Fruit fly (Drosophila melanogaster) whole organism, embryonic: Measurements from ENCODE around the gene nuf.

ENCODE experiments used
- Atf-2 ChIP-seq: fragments of 200-800 bp; sonication (Bioruptor generic); optimal IDR thresholded peaks from 2 replicates; lab custom pipeline; 2016; ENCODE audit warnings: missing biosample characterization, missing genetic modification characterization
- B-H1 ChIP-seq: fragments of 200-800 bp; sonication (Bioruptor generic); IDR thresholded peaks from 3 replicates; pipeline ENCODE4 v1.3.6; 2022; ENCODE audit warnings: missing biosample characterization, missing genetic modification characterization
- B-H2 ChIP-seq: fragments of 200-800 bp; sonication (Bioruptor generic); optimal IDR thresholded peaks from 2 replicates; lab custom pipeline; 2018; ENCODE audit warnings: missing biosample characterization, mild to moderate bottlenecking, missing genetic modification characterization
- CG10147 ChIP-seq: fragments of 200-800 bp; sonication (Bioruptor generic); optimal IDR thresholded peaks from 2 replicates; lab custom pipeline; 2019; ENCODE audit warnings: missing biosample characterization, mild to moderate bottlenecking, missing genetic modification characterization, moderate library complexity
- CG11398 ChIP-seq: fragments of 200-800 bp; sonication (Bioruptor generic); optimal IDR thresholded peaks from 2 replicates; lab custom pipeline; 2016; ENCODE audit warnings: missing biosample characterization, missing genetic modification characterization
- CG12071 ChIP-seq: fragments of 200-800 bp; sonication (Bioruptor generic); optimal IDR thresholded peaks from 3 replicates; lab custom pipeline; 2018; ENCODE audit warnings: missing biosample characterization, mild to moderate bottlenecking, missing genetic modification characterization
- CG12219 ChIP-seq: fragments of 200-800 bp; sonication (Bioruptor generic); optimal IDR thresholded peaks from 3 replicates; lab custom pipeline; 2018; ENCODE audit warnings: missing biosample characterization, mild to moderate bottlenecking, missing genetic modification characterization
- CG13296 ChIP-seq: fragments of 200-800 bp; sonication (Bioruptor generic); optimal IDR thresholded peaks from 3 replicates; lab custom pipeline; 2018; ENCODE audit warnings: missing biosample characterization, mild to moderate bottlenecking, missing genetic modification characterization
- CG15073 ChIP-seq: fragments of 200-800 bp; sonication (Bioruptor generic); optimal IDR thresholded peaks from 2 replicates; lab custom pipeline; 2016; ENCODE audit warnings: missing biosample characterization, missing genetic modification characterization
- CG15514 ChIP-seq: fragments of 200-800 bp; sonication (Bioruptor generic); optimal IDR thresholded peaks from 3 replicates; lab custom pipeline; 2017; ENCODE audit warnings: missing biosample characterization, missing genetic modification characterization, mild to moderate bottlenecking, moderate library complexity, missing genetic modification reagents
- CG17568 ChIP-seq: fragments of 200-800 bp; sonication (Bioruptor generic); optimal IDR thresholded peaks from 2 replicates; lab custom pipeline; 2018; ENCODE audit warnings: missing biosample characterization, mild to moderate bottlenecking, missing genetic modification characterization, moderate library complexity
- CG17802 ChIP-seq: fragments of 200-800 bp; sonication (Bioruptor generic); optimal IDR thresholded peaks from 2 replicates; lab custom pipeline; 2018; ENCODE audit warnings: missing biosample characterization, mild to moderate bottlenecking, missing genetic modification characterization, moderate library complexity
- CG18599 ChIP-seq: fragments of 200-800 bp; sonication (Bioruptor generic); optimal IDR thresholded peaks from 3 replicates; lab custom pipeline; 2017; ENCODE audit warnings: missing biosample characterization, missing genetic modification characterization, mild to moderate bottlenecking, moderate library complexity, missing genetic modification reagents
- CG2678 ChIP-seq: fragments of 200-800 bp; sonication (Bioruptor generic); optimal IDR thresholded peaks from 3 replicates; lab custom pipeline; 2019; ENCODE audit warnings: missing biosample characterization, mild to moderate bottlenecking, missing genetic modification characterization, moderate library complexity
- CG3163 ChIP-seq: fragments of 200-800 bp; sonication (Bioruptor generic); optimal IDR thresholded peaks from 3 replicates; lab custom pipeline; 2016; ENCODE audit warnings: missing biosample characterization, missing genetic modification characterization
- CG34422 ChIP-seq: fragments of 200-800 bp; sonication (Bioruptor generic); IDR thresholded peaks from 3 replicates; pipeline ENCODE4 v1.3.6; 2022; ENCODE audit warnings: missing biosample characterization, missing genetic modification characterization
- CG4820 ChIP-seq: fragments of 200-800 bp; sonication (Bioruptor generic); optimal IDR thresholded peaks from 3 replicates; lab custom pipeline; 2016; ENCODE audit warnings: missing biosample characterization, missing genetic modification characterization
- CG7372 ChIP-seq: fragments of 200-800 bp; sonication (Bioruptor generic); IDR thresholded peaks from 2 replicates; pipeline ENCODE4 v1.3.6; 2022; ENCODE audit warnings: missing biosample characterization, missing genetic modification characterization
- CG7556 ChIP-seq: fragments of 200-800 bp; sonication (Bioruptor generic); optimal IDR thresholded peaks from 2 replicates; lab custom pipeline; 2017; ENCODE audit warnings: missing biosample characterization, mild to moderate bottlenecking, missing genetic modification characterization
- CG9215 ChIP-seq: fragments of 200-800 bp; sonication (Bioruptor generic); IDR thresholded peaks from 2 replicates; pipeline ENCODE4 v1.3.6; 2022; ENCODE audit warnings: missing biosample characterization, missing genetic modification characterization
- CG9727 ChIP-seq: fragments of 200-800 bp; sonication (Bioruptor generic); optimal IDR thresholded peaks from 3 replicates; lab custom pipeline; 2017; ENCODE audit warnings: missing biosample characterization, mild to moderate bottlenecking, missing genetic modification characterization
- CHES-1-like ChIP-seq: fragments of 200-800 bp; sonication (Bioruptor generic); optimal IDR thresholded peaks from 2 replicates; lab custom pipeline; 2016; ENCODE audit warnings: missing biosample characterization, missing genetic modification characterization
- CkIIα-i1 ChIP-seq: fragments of 200-800 bp; sonication (Bioruptor generic); IDR thresholded peaks from 2 replicates; pipeline ENCODE4 v1.3.6; 2022; ENCODE audit warnings: missing biosample characterization, missing genetic modification characterization
- Deaf1 ChIP-seq: fragments of 200-800 bp; optimal IDR thresholded peaks from 3 replicates; lab custom pipeline; 2019; ENCODE audit warnings: missing biosample characterization, mild to moderate bottlenecking, missing genetic modification characterization, moderate library complexity
- Dfd ChIP-seq, 2 experiments: fragments of >200 bp; optimal IDR thresholded peaks; 2 replicates each; lab custom pipeline; 2017; ENCODE audit warnings: missing biosample characterization in 2 of 2, missing genetic modification characterization in 2 of 2
- Dip2 ChIP-seq: fragments of 200-800 bp; sonication (Bioruptor generic); IDR thresholded peaks from 2 replicates; pipeline ENCODE4 v1.3.6; 2022; ENCODE audit warnings: missing biosample characterization, missing genetic modification characterization
- Eip74EF ChIP-seq, 2 experiments: fragments of 200-800 bp in 1 of 2; fragments of >200 bp in 1 of 2; sonication (Bioruptor generic) in 1 of 2; optimal IDR thresholded peaks; 2 replicates each; lab custom pipeline; 2017 to 2019; ENCODE audit warnings: missing biosample characterization in 2 of 2, missing genetic modification characterization in 2 of 2, mild to moderate bottlenecking in 1 of 2, moderate library complexity in 1 of 2
- HLH54F ChIP-seq: fragments of 200-800 bp; sonication (Bioruptor generic); optimal IDR thresholded peaks from 3 replicates; lab custom pipeline; 2016; ENCODE audit warnings: missing biosample characterization, missing genetic modification characterization
- MBD-R2 ChIP-seq: fragments of 200-800 bp; sonication (Bioruptor generic); IDR thresholded peaks from 2 replicates; pipeline ENCODE4 v1.3.6; 2022; ENCODE audit warnings: missing biosample characterization, missing genetic modification characterization
- MESR4 ChIP-seq: fragments of 200-800 bp; sonication (Bioruptor generic); optimal IDR thresholded peaks from 2 replicates; lab custom pipeline; 2018; ENCODE audit warnings: missing biosample characterization, mild to moderate bottlenecking, missing genetic modification characterization, moderate library complexity
- Mad ChIP-seq: fragments of 200-800 bp; sonication (Bioruptor generic); optimal IDR thresholded peaks from 2 replicates; lab custom pipeline; 2016; ENCODE audit warnings: missing biosample characterization, missing genetic modification characterization
- Myb ChIP-seq: fragments of 200-800 bp; sonication (Bioruptor generic); optimal IDR thresholded peaks from 2 replicates; lab custom pipeline; 2016; ENCODE audit warnings: missing biosample characterization, missing genetic modification characterization
- NK7.1 ChIP-seq: fragments of 200-800 bp; sonication (Bioruptor generic); optimal IDR thresholded peaks from 3 replicates; lab custom pipeline; 2016; ENCODE audit warnings: missing biosample characterization, missing genetic modification characterization
- Oaz ChIP-seq: fragments of 200-800 bp; sonication (Bioruptor generic); IDR thresholded peaks from 2 replicates; pipeline ENCODE4 v1.3.6; 2022; ENCODE audit warnings: missing biosample characterization, missing genetic modification characterization
- Rx ChIP-seq: fragments of 200-800 bp; sonication (Bioruptor generic); IDR thresholded peaks from 2 replicates; pipeline ENCODE4 v1.3.6; 2022; ENCODE audit warnings: missing biosample characterization, missing genetic modification characterization
- Taf1 ChIP-seq: fragments of 200-800 bp; sonication (Bioruptor generic); IDR thresholded peaks from 2 replicates; pipeline ENCODE4 v1.3.6; 2022; ENCODE audit warnings: missing biosample characterization, missing genetic modification characterization
- ab ChIP-seq: fragments of 200-800 bp; sonication (Bioruptor generic); optimal IDR thresholded peaks from 2 replicates; lab custom pipeline; 2016; ENCODE audit warnings: missing biosample characterization, missing genetic modification characterization
- bowl ChIP-seq: fragments of 200-800 bp; sonication (Bioruptor generic); IDR thresholded peaks from 2 replicates; pipeline ENCODE4 v1.3.6; 2022; ENCODE audit warnings: missing biosample characterization, missing genetic modification characterization
- dmrt11E ChIP-seq: fragments of 200-800 bp; sonication (Bioruptor generic); optimal IDR thresholded peaks from 3 replicates; lab custom pipeline; 2018; ENCODE audit warnings: missing biosample characterization, mild to moderate bottlenecking, missing genetic modification characterization, moderate library complexity
- ewg ChIP-seq: fragments of 200-800 bp; sonication (Bioruptor generic); optimal IDR thresholded peaks from 3 replicates; lab custom pipeline; 2017; ENCODE audit warnings: mild to moderate bottlenecking, missing biosample characterization, missing genetic modification reagents, missing genetic modification characterization
- grn ChIP-seq: fragments of 200-800 bp; sonication (Bioruptor generic); optimal IDR thresholded peaks from 3 replicates; lab custom pipeline; 2017; ENCODE audit warnings: missing biosample characterization, missing genetic modification characterization
- lilli ChIP-seq: fragments of 200-800 bp; sonication (Bioruptor generic); optimal IDR thresholded peaks from 3 replicates; lab custom pipeline; 2016; ENCODE audit warnings: missing biosample characterization, missing genetic modification characterization
- lmd ChIP-seq: fragments of 200-800 bp; sonication (Bioruptor generic); IDR thresholded peaks from 2 replicates; pipeline ENCODE4 v1.3.6; 2022; ENCODE audit warnings: missing biosample characterization, missing genetic modification characterization
- mam ChIP-seq: fragments of 200-800 bp; sonication (Bioruptor generic); optimal IDR thresholded peaks from 3 replicates; lab custom pipeline; 2016; ENCODE audit warnings: missing biosample characterization, missing genetic modification characterization
- nom ChIP-seq: fragments of 200-800 bp; sonication (Bioruptor generic); optimal IDR thresholded peaks from 2 replicates; lab custom pipeline; 2017; ENCODE audit warnings: missing biosample characterization, missing genetic modification characterization, mild to moderate bottlenecking, moderate library complexity, missing genetic modification reagents
- ro ChIP-seq: fragments of 200-800 bp; sonication (Bioruptor generic); IDR thresholded peaks from 2 replicates; pipeline ENCODE4 v1.3.6; 2022; ENCODE audit warnings: missing biosample characterization, missing genetic modification characterization
- sqz ChIP-seq: fragments of 200-800 bp; sonication (Bioruptor generic); optimal IDR thresholded peaks from 3 replicates; lab custom pipeline; 2018; ENCODE audit warnings: missing biosample characterization, mild to moderate bottlenecking, missing genetic modification characterization
- trem ChIP-seq: fragments of 200-800 bp; optimal IDR thresholded peaks from 3 replicates; lab custom pipeline; 2019; ENCODE audit warnings: missing biosample characterization, mild to moderate bottlenecking, missing genetic modification characterization, moderate library complexity
- vvl ChIP-seq: fragments of 200-800 bp; sonication (Bioruptor generic); IDR thresholded peaks from 2 replicates; pipeline ENCODE4 v1.3.6; 2022; ENCODE audit warnings: missing biosample characterization, missing genetic modification characterization
- zfh2 ChIP-seq: fragments of 200-800 bp; sonication (Bioruptor generic); optimal IDR thresholded peaks from 2 replicates; lab custom pipeline; 2016; ENCODE audit warnings: missing biosample characterization, missing genetic modification characterization

nuf gene

dm6 chr3L:14274088-14275058, 83.7 kb downstream of the nuf start, which contains the start of gene fz (continued):
- TF ChIP-seq CG7556 (peak; percentile 10), bowl (GFP tag; lab: Robert Waterston, UW) (no peak), CG17802 (tag; lab: Kevin White, UChicago) (no peak), MESR4 (GFP tag; lab: Kevin White, UChicago) (no peak), CG15514 (GFP tag; lab: Kevin White, UChicago) (no peak), CG11398 (GFP tag; lab: Kevin White, UChicago) (no peak), HLH54F (GFP tag; lab: Kevin White, UChicago) (no peak), Atf-2 (GFP tag; lab: Kevin White, UChicago) (no peak), Myb (GFP tag; lab: Kevin White, UChicago) (no peak), CG10147 (GFP tag; lab: Kevin White, UChicago) (no peak), CG34422 (GFP tag; lab: Robert Waterston, UW) (peak; percentile 56; the same call in 1 of the 3 replicates), Dip2 (no peak), nom (GFP tag; lab: Kevin White, UChicago) (peak; percentile 66), ewg (no peak), CG7372 (GFP tag; lab: Robert Waterston, UW) (no peak), CG4820 (GFP tag; lab: Kevin White, UChicago) (no peak), ro (no peak), Mad (GFP tag; lab: Kevin White, UChicago) (no peak), CG2678 (peak; percentile 59), Rx (GFP tag; lab: Robert Waterston, UW) (no peak), CG15073 (GFP tag; lab: Kevin White, UChicago) (no peak), trem (tag; lab: Kevin White, UChicago) (peak; percentile 4), dmrt11E (tag; lab: Kevin White, UChicago) (peak; percentile 48), zfh2 (GFP tag; lab: Kevin White, UChicago) (no peak), CG12071 (GFP tag; lab: Kevin White, UChicago) (peak; percentile 12), CG12219 (GFP tag; lab: Kevin White, UChicago) (no peak), B-H1 (GFP tag; lab: Robert Waterston, UW) (no peak), Deaf1 (tag; lab: Kevin White, UChicago) (no peak), MBD-R2 (GFP tag; lab: Robert Waterston, UW) (no peak), CHES-1-like (GFP tag; lab: Kevin White, UChicago) (no peak), Dfd (GFP tag; optimal IDR thresholded peaks at IDR 0.05; lab: Kevin White, UChicago) (no peak), CG9215 (GFP tag; lab: Robert Waterston, UW) (no peak), CkIIα-i1 (no peak), grn (no peak), Taf1 (GFP tag; lab: Robert Waterston, UW) (no peak), CG3163 (peak; percentile 84), lmd (GFP tag; lab: Robert Waterston, UW) (no peak), CG18599 (GFP tag; lab: Kevin White, UChicago) (peak; percentile 10), CG13296 (GFP tag; lab: Kevin White, UChicago) (no peak), B-H2 (GFP tag; lab: Kevin White, UChicago) (no peak), NK7.1 (GFP tag; lab: Kevin White, UChicago) (no peak), ab (GFP tag; lab: Kevin White, UChicago) (no peak), CG9727 (peak; percentile 44), Eip74EF (GFP tag; optimal IDR thresholded peaks at IDR 0.05; lab: Kevin White, UChicago) (no peak), Oaz (GFP tag; lab: Robert Waterston, UW) (no peak), lilli (no peak), sqz (GFP tag; lab: Kevin White, UChicago) (peak; percentile 25), CG17568 (peak; percentile 48), mam (no peak), vvl (GFP tag; lab: Robert Waterston, UW) (peak; percentile 78)
